Fruit fly (Drosophila melanogaster) whole organism, embryonic: ENCODE measurements around the gene CG13989.
A peak's percentile ranks its signal among the peaks of the same experiment; 100 is the strongest.

ENCODE experiments used
- B-H1 ChIP-seq: fragments of 200-800 bp; sonication (Bioruptor generic); IDR thresholded peaks from 3 replicates; pipeline ENCODE4 v1.3.6; 2022; ENCODE audit warnings: missing biosample characterization, missing genetic modification characterization
- CG10543 ChIP-seq: fragments of 200-800 bp; sonication (Bioruptor generic); optimal IDR thresholded peaks from 3 replicates; lab custom pipeline; 2017; ENCODE audit warnings: missing biosample characterization, mild to moderate bottlenecking, missing genetic modification characterization, moderate library complexity
- CG11695 ChIP-seq: fragments of 200-800 bp; sonication (Bioruptor generic); IDR thresholded peaks from 3 replicates; pipeline ENCODE4 v1.3.6; 2022; ENCODE audit warnings: missing biosample characterization, missing genetic modification characterization
- CG1233 ChIP-seq: fragments of 200-800 bp; sonication (Bioruptor generic); optimal IDR thresholded peaks from 4 replicates; lab custom pipeline; 2018; ENCODE audit warnings: missing biosample characterization, mild to moderate bottlenecking, missing genetic modification characterization
- CG12942 ChIP-seq: fragments of 200-800 bp; sonication (Bioruptor generic); optimal IDR thresholded peaks from 3 replicates; lab custom pipeline; 2016; ENCODE audit warnings: missing biosample characterization, missing genetic modification characterization
- CG14014 ChIP-seq: fragments of 200-800 bp; sonication (Bioruptor generic); IDR thresholded peaks from 2 replicates; pipeline ENCODE4 v1.3.6; 2022; ENCODE audit warnings: missing biosample characterization, missing genetic modification characterization
- CG14667 ChIP-seq: fragments of 200-800 bp; sonication (Bioruptor generic); IDR thresholded peaks from 2 replicates; pipeline ENCODE4 v1.3.6; 2022; ENCODE audit warnings: missing biosample characterization, missing genetic modification characterization
- CG14710 ChIP-seq: fragments of 200-800 bp; sonication (Bioruptor generic); optimal IDR thresholded peaks from 3 replicates; lab custom pipeline; 2019; ENCODE audit warnings: missing biosample characterization, mild to moderate bottlenecking, missing genetic modification characterization, moderate library complexity
- CG15269 ChIP-seq: fragments of 200-800 bp; sonication (Bioruptor generic); optimal IDR thresholded peaks from 2 replicates; lab custom pipeline; 2018; ENCODE audit warnings: missing biosample characterization, mild to moderate bottlenecking, missing genetic modification characterization, moderate library complexity
- CG1792 ChIP-seq: fragments of 200-800 bp; sonication (Bioruptor generic); optimal IDR thresholded peaks from 2 replicates; lab custom pipeline; 2016; ENCODE audit warnings: missing biosample characterization, missing genetic modification characterization
- CG2120 ChIP-seq: fragments of 200-800 bp; sonication (Bioruptor generic); optimal IDR thresholded peaks from 3 replicates; lab custom pipeline; 2016; ENCODE audit warnings: missing biosample characterization, missing genetic modification characterization
- CG31224 ChIP-seq: fragments of 200-800 bp; sonication (Bioruptor generic); IDR thresholded peaks from 2 replicates; pipeline ENCODE4 v1.3.6; 2022; ENCODE audit warnings: missing biosample characterization, missing genetic modification characterization
- CG34224 ChIP-seq: fragments of 200-800 bp; sonication (Bioruptor generic); IDR thresholded peaks from 3 replicates; pipeline ENCODE4 v1.3.6; 2022; ENCODE audit warnings: missing biosample characterization, missing genetic modification characterization; ENCODE audit not compliant: partially characterized antibody
- CG3838 ChIP-seq: fragments of 200-800 bp; sonication (Bioruptor generic); optimal IDR thresholded peaks from 3 replicates; lab custom pipeline; 2016; ENCODE audit warnings: missing biosample characterization, missing genetic modification characterization
- CG42726 ChIP-seq: fragments of 200-800 bp; sonication (Bioruptor generic); IDR thresholded peaks from 2 replicates; pipeline ENCODE4 v1.3.6; 2022; ENCODE audit warnings: missing biosample characterization, missing genetic modification characterization; ENCODE audit not compliant: partially characterized antibody
- CG4424 ChIP-seq: fragments of 200-800 bp; sonication (Bioruptor generic); optimal IDR thresholded peaks from 3 replicates; lab custom pipeline; 2016; ENCODE audit warnings: missing biosample characterization, missing genetic modification characterization
- CG6854 ChIP-seq: fragments of 200-800 bp; sonication (Bioruptor generic); optimal IDR thresholded peaks from 3 replicates; lab custom pipeline; 2017; ENCODE audit warnings: missing biosample characterization, mild to moderate bottlenecking, missing genetic modification characterization
- Dek ChIP-seq: fragments of 200-800 bp; sonication (Bioruptor generic); optimal IDR thresholded peaks from 3 replicates; lab custom pipeline; 2019; ENCODE audit warnings: missing biosample characterization, mild to moderate bottlenecking, missing genetic modification characterization, moderate library complexity
- ERR ChIP-seq: fragments of 200-800 bp; sonication (Bioruptor generic); optimal IDR thresholded peaks from 2 replicates; lab custom pipeline; 2016; ENCODE audit warnings: missing biosample characterization, missing genetic modification characterization
- Gug ChIP-seq: fragments of 200-800 bp; sonication (Bioruptor generic); IDR thresholded peaks from 4 replicates; pipeline ENCODE4 v1.3.6; 2022; ENCODE audit warnings: missing biosample characterization, missing genetic modification characterization
- HmgZ ChIP-seq: fragments of 200-800 bp; sonication (Bioruptor generic); optimal IDR thresholded peaks from 2 replicates; lab custom pipeline; 2018; ENCODE audit warnings: missing biosample characterization, mild to moderate bottlenecking, missing genetic modification characterization
- Hmx ChIP-seq: fragments of 200-800 bp; sonication (Bioruptor generic); optimal IDR thresholded peaks from 2 replicates; lab custom pipeline; 2016; ENCODE audit warnings: missing biosample characterization, missing genetic modification characterization
- Hr51 ChIP-seq, 2 experiments: fragments of 200-800 bp; sonication (Bioruptor generic); optimal IDR thresholded peaks; 2 replicates in 1 of 2; 3 replicates in 1 of 2; lab custom pipeline; 2016 to 2018; ENCODE audit warnings: missing biosample characterization in 2 of 2, missing genetic modification characterization in 2 of 2, mild to moderate bottlenecking in 1 of 2, moderate library complexity in 1 of 2
- Mes4 ChIP-seq: fragments of 200-800 bp; sonication (Bioruptor generic); optimal IDR thresholded peaks from 2 replicates; lab custom pipeline; 2016; ENCODE audit warnings: missing biosample characterization, missing genetic modification characterization
- NC2α ChIP-seq: fragments of 200-800 bp; sonication (Bioruptor generic); optimal IDR thresholded peaks from 2 replicates; lab custom pipeline; 2016; ENCODE audit warnings: missing biosample characterization, missing genetic modification characterization
- NC2β ChIP-seq: fragments of 200-800 bp; sonication (Bioruptor generic); optimal IDR thresholded peaks from 2 replicates; lab custom pipeline; 2016; ENCODE audit warnings: missing biosample characterization, missing genetic modification characterization
- PHDP ChIP-seq: fragments of 200-800 bp; sonication (Bioruptor generic); optimal IDR thresholded peaks from 3 replicates; lab custom pipeline; 2018; ENCODE audit warnings: missing biosample characterization, mild to moderate bottlenecking, missing genetic modification characterization, moderate library complexity
- Poxn ChIP-seq: fragments of 200-800 bp; sonication (Bioruptor generic); IDR thresholded peaks from 2 replicates; pipeline ENCODE4 v1.3.6; 2022; ENCODE audit warnings: missing biosample characterization, missing genetic modification characterization
- TFAM ChIP-seq: fragments of 200-800 bp; sonication (Bioruptor generic); optimal IDR thresholded peaks from 2 replicates; lab custom pipeline; 2017; ENCODE audit warnings: missing biosample characterization, missing genetic modification characterization, inconsistent platforms
- Usf ChIP-seq: fragments of 200-800 bp; sonication (Bioruptor generic); optimal IDR thresholded peaks from 2 replicates; lab custom pipeline; 2017; ENCODE audit warnings: missing genotype, missing biosample characterization, missing genetic modification characterization
- az2 ChIP-seq: fragments of 200-800 bp; sonication (Bioruptor generic); optimal IDR thresholded peaks from 3 replicates; lab custom pipeline; 2016; ENCODE audit warnings: missing biosample characterization, missing genetic modification characterization
- br ChIP-seq: fragments of >200 bp; optimal IDR thresholded peaks from 2 replicates; lab custom pipeline; 2017
- croc ChIP-seq: fragments of 200-800 bp; sonication (Bioruptor generic); conservative IDR thresholded peaks from 3 replicates; pipeline ENCODE4 v1.3.6; 2022; ENCODE audit warnings: missing biosample characterization, missing genetic modification characterization
- gcm2 ChIP-seq: fragments of 200-800 bp; sonication (Bioruptor generic); optimal IDR thresholded peaks from 2 replicates; lab custom pipeline; 2016; ENCODE audit warnings: missing biosample characterization, missing genetic modification characterization
- jumu ChIP-seq: fragments of 200-800 bp; sonication (Bioruptor generic); optimal IDR thresholded peaks from 3 replicates; lab custom pipeline; 2016; ENCODE audit warnings: missing biosample characterization, missing genetic modification characterization
- lmd ChIP-seq: fragments of 200-800 bp; sonication (Bioruptor generic); IDR thresholded peaks from 2 replicates; pipeline ENCODE4 v1.3.6; 2022; ENCODE audit warnings: missing biosample characterization, missing genetic modification characterization
- lov ChIP-seq, 2 experiments: fragments of 200-800 bp in 1 of 2; fragments of >200 bp in 1 of 2; sonication (Bioruptor generic) in 1 of 2; IDR thresholded peaks in 1 of 2; optimal IDR thresholded peaks in 1 of 2; 2 replicates in 1 of 2; 3 replicates in 1 of 2; pipeline versions ENCODE4 v1.3.6 to Lab custom; 2017 to 2022; ENCODE audit warnings: missing biosample characterization in 1 of 2, missing genetic modification characterization in 1 of 2
- mam ChIP-seq: fragments of 200-800 bp; sonication (Bioruptor generic); optimal IDR thresholded peaks from 3 replicates; lab custom pipeline; 2016; ENCODE audit warnings: missing biosample characterization, missing genetic modification characterization
- onecut ChIP-seq: fragments of 200-800 bp; sonication (Bioruptor generic); IDR thresholded peaks from 2 replicates; pipeline ENCODE4 v1.3.6; 2022; ENCODE audit warnings: missing biosample characterization, missing genetic modification characterization
- org-1 ChIP-seq: fragments of 200-800 bp; sonication (Bioruptor generic); optimal IDR thresholded peaks from 2 replicates; lab custom pipeline; 2017; ENCODE audit warnings: missing biosample characterization, missing genetic modification characterization
- phol ChIP-seq: fragments of 200-800 bp; sonication (Bioruptor generic); optimal IDR thresholded peaks from 3 replicates; lab custom pipeline; 2018; ENCODE audit warnings: missing biosample characterization, mild to moderate bottlenecking, missing genetic modification characterization, moderate library complexity
- pnt ChIP-seq: fragments of 200-800 bp; sonication (Bioruptor generic); optimal IDR thresholded peaks from 3 replicates; lab custom pipeline; 2016; ENCODE audit warnings: missing biosample characterization, missing genetic modification characterization
- prd ChIP-seq, 3 experiments: fragments of >200 bp in 2 of 3; fragments of 200-800 bp in 1 of 3; sonication (Bioruptor generic) in 1 of 3; optimal IDR thresholded peaks in 2 of 3; IDR thresholded peaks in 1 of 3; 2 replicates in 2 of 3; 3 replicates in 1 of 3; pipeline versions ENCODE4 v1.3.6 to Lab custom; 2017 to 2022; ENCODE audit warnings: missing biosample characterization in 1 of 3, missing genetic modification characterization in 1 of 3
- repo ChIP-seq: fragments of 200-800 bp; sonication (Bioruptor generic); optimal IDR thresholded peaks from 2 replicates; lab custom pipeline; 2016; ENCODE audit warnings: missing biosample characterization, missing genetic modification characterization
- ro ChIP-seq: fragments of 200-800 bp; sonication (Bioruptor generic); IDR thresholded peaks from 2 replicates; pipeline ENCODE4 v1.3.6; 2022; ENCODE audit warnings: missing biosample characterization, missing genetic modification characterization
- sisA ChIP-seq: fragments of 200-800 bp; sonication (Bioruptor generic); IDR thresholded peaks from 2 replicates; pipeline ENCODE4 v1.3.6; 2022; ENCODE audit warnings: missing biosample characterization, missing genetic modification characterization
- tap ChIP-seq: fragments of 200-800 bp; optimal IDR thresholded peaks from 3 replicates; lab custom pipeline; 2019; ENCODE audit warnings: missing biosample characterization, mild to moderate bottlenecking, missing genetic modification characterization, moderate library complexity
- toy ChIP-seq: fragments of 200-800 bp; sonication (Bioruptor generic); IDR thresholded peaks from 2 replicates; pipeline ENCODE4 v1.3.6; 2022; ENCODE audit warnings: missing biosample characterization, missing genetic modification characterization
- trh ChIP-seq: fragments of 200-800 bp; sonication (Bioruptor generic); optimal IDR thresholded peaks from 2 replicates; lab custom pipeline; 2016; ENCODE audit warnings: missing biosample characterization, missing genetic modification characterization
- tup ChIP-seq: fragments of 200-800 bp; sonication (Bioruptor generic); optimal IDR thresholded peaks from 2 replicates; lab custom pipeline; 2016; ENCODE audit warnings: missing biosample characterization, mild to moderate bottlenecking, missing genetic modification characterization, moderate library complexity
- unc-4 ChIP-seq: fragments of 200-800 bp; sonication (Bioruptor generic); IDR thresholded peaks from 2 replicates; pipeline ENCODE4 v1.3.6; 2022; ENCODE audit warnings: missing biosample characterization, missing genetic modification characterization; ENCODE audit not compliant: partially characterized antibody

CG13989 gene

DNA sequence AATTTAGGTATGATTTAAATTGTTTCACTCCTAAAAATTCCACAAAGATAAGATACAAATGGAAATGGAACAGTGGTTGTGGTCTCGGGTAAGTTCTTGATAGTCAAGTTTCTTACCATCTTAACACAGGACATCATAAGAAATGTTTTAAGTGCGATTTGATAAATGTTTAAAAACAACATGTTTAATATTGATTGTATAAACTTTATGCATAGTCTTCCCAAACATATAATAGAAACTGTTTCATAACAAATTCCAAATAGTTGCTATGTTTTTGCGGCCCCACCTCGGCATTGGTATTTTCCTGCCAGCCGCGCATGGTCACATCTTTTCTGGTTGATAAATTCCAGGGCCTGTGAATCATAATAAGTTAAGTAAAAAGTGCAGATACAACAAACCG, 35.4 kb upstream of the CG13989 start, which contains the start of gene Arpc4 (continued):
- no peak for TF ChIP-seq CG42726 (GFP tag; lab: Robert Waterston, UW)
- no peak for TF ChIP-seq trh (GFP tag; lab: Kevin White, UChicago)
- TF ChIP-seq Gug (GFP tag; lab: Robert Waterston, UW): no peak
- no peak for TF ChIP-seq gcm2 (GFP tag; lab: Kevin White, UChicago)
- TF ChIP-seq pnt (GFP tag; lab: Kevin White, UChicago): peak; percentile 38
- no peak for TF ChIP-seq CG31224 (GFP tag; lab: Robert Waterston, UW)
- no peak for TF ChIP-seq NC2β
- peak; percentile 39 for TF ChIP-seq CG4424 (GFP tag; lab: Kevin White, UChicago)
- peak; percentile 52 for TF ChIP-seq HmgZ (tag; lab: Kevin White, UChicago)
- TF ChIP-seq CG12942: peak; percentile 37
- TF ChIP-seq CG2120 (GFP tag; lab: Kevin White, UChicago): peak; percentile 80
- no peak for TF ChIP-seq CG6854 (GFP tag; lab: Kevin White, UChicago)
- TF ChIP-seq tup (GFP tag; lab: Kevin White, UChicago): no peak
- 0 out of 2 replicates have a peak, but pooled peaks have one; percentile 52 for TF ChIP-seq CG14014 (GFP tag; lab: Robert Waterston, UW)
- TF ChIP-seq CG15269 (tag; lab: Kevin White, UChicago): no peak
- TF ChIP-seq CG3838 (GFP tag; lab: Kevin White, UChicago): no peak
- no peak for TF ChIP-seq onecut (GFP tag; lab: Robert Waterston, UW)
- TF ChIP-seq CG1792: no peak
- TF ChIP-seq az2 (GFP tag; lab: Kevin White, UChicago): peak; percentile 67
- TF ChIP-seq TFAM (GFP tag; lab: Kevin White, UChicago): no peak
- TF ChIP-seq CG1233 (GFP tag; lab: Kevin White, UChicago): peak; percentile 13
- peak; percentile 29; the same call in 1 of the 3 replicates for TF ChIP-seq croc
- TF ChIP-seq Dek: peak; percentile 60
- no peak for TF ChIP-seq tap
- TF ChIP-seq lmd (GFP tag; lab: Robert Waterston, UW): peak; percentile 74
- peak; percentile 39; the same call in 1 of the 2 replicates for TF ChIP-seq CG14667 (GFP tag; lab: Robert Waterston, UW)
- TF ChIP-seq ERR (GFP tag; lab: Kevin White, UChicago): no peak
- no peak for TF ChIP-seq Usf (GFP tag; lab: Kevin White, UChicago)
- TF ChIP-seq CG10543 (GFP tag; lab: Kevin White, UChicago): no peak
- TF ChIP-seq Hmx: peak; percentile 18
- TF ChIP-seq phol (tag; lab: Kevin White, UChicago): peak; percentile 79
- TF ChIP-seq ro (GFP tag; lab: Robert Waterston, UW): peak; percentile 52; the same call in 1 of the 2 replicates
- no peak for TF ChIP-seq Poxn (GFP tag; lab: Robert Waterston, UW)
- peak; percentile 62 for TF ChIP-seq mam (GFP tag; lab: Kevin White, UChicago)
- no peak for TF ChIP-seq lov (optimal IDR thresholded peaks at IDR 0.05; lab: Kevin White, UChicago)
- no peak for TF ChIP-seq lov (GFP tag; IDR thresholded peaks at IDR 0.05; lab: Robert Waterston, UW)
- TF ChIP-seq Hr51 (GFP tag; optimal IDR thresholded peaks at IDR 0.05; lab: Kevin White, UChicago): peak; percentile 39 to 54
- TF ChIP-seq CG11695 (GFP tag; lab: Robert Waterston, UW): peak; percentile 35; the same call in 1 of the 3 replicates
- no peak for TF ChIP-seq unc-4
- peak; percentile 72 for TF ChIP-seq CG14710 (tag; lab: Kevin White, UChicago)
- no peak for TF ChIP-seq PHDP (tag; lab: Kevin White, UChicago)
- no peak for TF ChIP-seq NC2α (GFP tag; lab: Kevin White, UChicago)
- no peak for TF ChIP-seq Mes4 (GFP tag; lab: Kevin White, UChicago)
- TF ChIP-seq toy: no peak
- peak; percentile 54 for TF ChIP-seq sisA (GFP tag; lab: Robert Waterston, UW)
- peak; percentile 19 for TF ChIP-seq repo (GFP tag; lab: Kevin White, UChicago)
- no peak for TF ChIP-seq CG34224 (GFP tag; lab: Robert Waterston, UW)
- no peak; the same call in 2 of the 3 replicates for TF ChIP-seq B-H1
- TF ChIP-seq prd (optimal IDR thresholded peaks at IDR 0.05; lab: Kevin White, UChicago): no peak
- peak; percentile 67; the same call in 2 of the 3 replicates for TF ChIP-seq prd (GFP tag; IDR thresholded peaks at IDR 0.05; lab: Robert Waterston, UW)
- no peak for TF ChIP-seq org-1 (GFP tag; lab: Kevin White, UChicago)
- peak; percentile 33 for TF ChIP-seq jumu
- no peak for TF ChIP-seq br (lab: Kevin White, UChicago)
